Worm (Caenorhabditis elegans) whole organism, L4/young adult: ENCODE data around the gene dnpp-1.

ENCODE experiments used
- W03F9.2 ChIP-seq: fragments of 150-350 bp; optimal IDR thresholded peaks from 2 replicates; lab custom pipeline; 2014; ENCODE audit warnings: missing biosample characterization, missing genetic modification characterization
- dao-5 ChIP-seq: sonication (generic microtip); optimal IDR thresholded peaks from 2 replicates; lab custom pipeline; 2016; ENCODE audit warnings: missing genotype, missing genetic modification characterization, moderate library complexity, missing compliant biosample characterization
- him-1 ChIP-seq: sonication (generic microtip); optimal IDR thresholded peaks from 2 replicates; lab custom pipeline; 2016; ENCODE audit warnings: missing genotype, missing genetic modification reagents, missing genetic modification characterization, missing compliant biosample characterization

DNA sequence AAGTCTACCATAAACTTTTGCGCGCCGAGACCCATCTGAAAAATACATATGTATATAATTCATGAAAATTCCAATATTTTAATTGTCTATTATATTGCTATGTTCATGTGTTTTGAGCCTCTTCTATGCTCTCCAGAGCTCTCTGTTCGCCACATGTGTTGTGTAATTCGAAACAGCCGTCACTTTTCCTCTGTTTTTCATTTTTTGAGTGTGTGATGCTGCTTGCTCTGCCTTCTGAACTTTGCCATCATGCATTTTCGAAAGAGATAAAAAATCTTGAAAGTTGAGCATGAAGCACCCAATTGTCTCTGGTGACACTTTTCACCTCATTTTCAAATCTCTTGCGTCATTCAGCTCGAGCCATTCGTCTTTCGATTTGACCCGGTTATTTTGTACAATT is 8.7 kb upstream of the dnpp-1 start:
- TF ChIP-seq him-1 (tag; lab: Kevin White, UChicago) (no peak), W03F9.2 (tag; lab: Kevin White, UChicago) (no peak), dao-5 (tag; lab: Kevin White, UChicago) (no peak)
